Worm (Caenorhabditis elegans) whole organism, L4 larva: ENCODE measurements around the gene Y41D4B.4.

Experiments
- D1046.2 ChIP-seq: fragments of 200-800 bp; sonication (Bioruptor generic); IDR thresholded peaks from 2 replicates; pipeline ENCODE4 v1.3.6; 2022; ENCODE audit warnings: missing genetic modification characterization, missing compliant biosample characterization
- Y105C5A.15 ChIP-seq: fragments of 200-800 bp; sonication (Bioruptor generic); IDR thresholded peaks from 2 replicates; pipeline ENCODE4 v1.3.6; 2022; ENCODE audit warnings: missing genetic modification characterization, missing compliant biosample characterization
- Y48G9A.11 ChIP-seq: fragments of 200-800 bp; sonication (Bioruptor generic); IDR thresholded peaks from 2 replicates; pipeline ENCODE4 v1.3.6; 2022; ENCODE audit warnings: missing genetic modification reagents, missing genetic modification characterization, missing compliant biosample characterization
- Y75B8A.6 ChIP-seq: fragments of 200-800 bp; sonication (Bioruptor generic); IDR thresholded peaks from 2 replicates; pipeline ENCODE4 v1.3.6; 2022; ENCODE audit warnings: missing genetic modification reagents, missing genetic modification characterization, missing compliant biosample characterization
- ZK337.2 ChIP-seq: fragments of 200-800 bp; sonication (Bioruptor generic); IDR thresholded peaks from 2 replicates; pipeline ENCODE4 v1.3.6; 2022; ENCODE audit warnings: missing genetic modification reagents, missing genetic modification characterization, missing compliant biosample characterization
- aha-1 ChIP-seq: fragments of 150-350 bp; peaks from one replicate; lab custom pipeline; 2014; ENCODE audit warnings: missing biosample characterization, missing genetic modification characterization
- ama-1 ChIP-seq: fragments of 150-350 bp; optimal IDR thresholded peaks from 2 replicates; lab custom pipeline; 2014; ENCODE audit warnings: inconsistent platforms, mixed read lengths
- ceh-28 ChIP-seq: fragments of 150-350 bp; optimal IDR thresholded peaks from 2 replicates; lab custom pipeline; 2014; ENCODE audit warnings: missing biosample characterization, missing genetic modification reagents, missing genetic modification characterization
- ceh-82 ChIP-seq: sonication (generic microtip); optimal IDR thresholded peaks from 2 replicates; lab custom pipeline; 2017; ENCODE audit warnings: missing biosample characterization, missing genetic modification characterization
- cey-2 ChIP-seq: sonication (generic microtip); optimal IDR thresholded peaks from 3 replicates; lab custom pipeline; 2017; ENCODE audit warnings: missing genetic modification characterization, mild to moderate bottlenecking, missing compliant biosample characterization, antibody characterized with exemption, borderline replicate concordance; ENCODE audit not compliant: insufficient read depth
- ctbp-1 ChIP-seq: fragments of 200-800 bp; sonication (Bioruptor generic); IDR thresholded peaks from 2 replicates; pipeline ENCODE4 v1.3.6; 2022; ENCODE audit warnings: missing genetic modification reagents, missing genetic modification characterization, missing compliant biosample characterization
- daf-16 ChIP-seq, 3 experiments: sonication (generic microtip); optimal IDR thresholded peaks; 2 replicates each; lab custom pipeline; 2016 to 2017; ENCODE audit warnings: missing genetic modification characterization in 3 of 3, missing genetic modification reagents in 3 of 3, mild to moderate bottlenecking in 2 of 3, missing compliant biosample characterization in 2 of 3, missing biosample characterization in 1 of 3, moderate library complexity in 1 of 3
- daf-19 ChIP-seq: fragments of 200-800 bp; sonication (Bioruptor generic); conservative IDR thresholded peaks from 2 replicates; pipeline ENCODE4 v1.3.6; 2022; ENCODE audit warnings: missing genetic modification characterization, missing compliant biosample characterization
- daf-8 ChIP-seq: fragments of 200-800 bp; sonication (Bioruptor generic); IDR thresholded peaks from 2 replicates; pipeline ENCODE4 v1.3.6; 2022; ENCODE audit warnings: missing genetic modification characterization, missing compliant biosample characterization
- dmd-8 ChIP-seq: fragments of 200-800 bp; sonication (Bioruptor generic); IDR thresholded peaks from 2 replicates; pipeline ENCODE4 v1.3.6; 2022; ENCODE audit warnings: missing genetic modification characterization, missing compliant biosample characterization
- egl-43 ChIP-seq: fragments of 200-800 bp; sonication (Bioruptor generic); IDR thresholded peaks from 2 replicates; pipeline ENCODE4 v1.3.6; 2022; ENCODE audit warnings: missing genetic modification reagents, missing genetic modification characterization, missing compliant biosample characterization
- fos-1 ChIP-seq: fragments of 150-350 bp; optimal IDR thresholded peaks from 2 replicates; lab custom pipeline; 2014; ENCODE audit warnings: missing biosample characterization, missing genetic modification characterization
- hmg-1.1 ChIP-seq: fragments of 200-800 bp; sonication (Bioruptor generic); IDR thresholded peaks from 2 replicates; pipeline ENCODE4 v1.3.6; 2022; ENCODE audit warnings: missing genetic modification reagents, missing genetic modification characterization, missing compliant biosample characterization
- lim-7 ChIP-seq: fragments of 200-800 bp; sonication (Bioruptor generic); IDR thresholded peaks from 2 replicates; pipeline ENCODE4 v1.3.6; 2022; ENCODE audit warnings: missing genetic modification characterization, missing compliant biosample characterization
- lin-13 ChIP-seq: fragments of 150-350 bp; optimal IDR thresholded peaks from 2 replicates; lab custom pipeline; 2014; ENCODE audit warnings: missing biosample characterization, missing genetic modification reagents, missing genetic modification characterization
- lin-38 ChIP-seq: fragments of 200-800 bp; sonication (Bioruptor generic); IDR thresholded peaks from 2 replicates; pipeline ENCODE4 v1.3.6; 2022; ENCODE audit warnings: missing genetic modification reagents, missing genetic modification characterization, missing compliant biosample characterization
- madf-9 ChIP-seq: fragments of 200-800 bp; sonication (Bioruptor generic); conservative IDR thresholded peaks from 2 replicates; pipeline ENCODE4 v1.3.6; 2022; ENCODE audit warnings: missing genetic modification reagents, missing genetic modification characterization, missing compliant biosample characterization
- mdl-1 ChIP-seq, 2 experiments: fragments of 150-350 bp in 1 of 2; sonication (generic microtip) in 1 of 2; optimal IDR thresholded peaks; 2 replicates each; lab custom pipeline; 2014 to 2017; ENCODE audit warnings: missing biosample characterization in 2 of 2, missing genetic modification characterization in 2 of 2
- mes-2 ChIP-seq: sonication (generic microtip); optimal IDR thresholded peaks from 2 replicates; lab custom pipeline; 2016; ENCODE audit warnings: missing genotype, mild to moderate bottlenecking, missing genetic modification characterization, missing compliant biosample characterization; ENCODE audit not compliant: poor library complexity, severe bottlenecking
- nhr-10 ChIP-seq: fragments of 150-350 bp; optimal IDR thresholded peaks from 2 replicates; lab custom pipeline; 2014; ENCODE audit warnings: missing biosample characterization, missing genetic modification characterization
- nhr-102 ChIP-seq: sonication (generic microtip); optimal IDR thresholded peaks from 2 replicates; lab custom pipeline; 2016; ENCODE audit warnings: mild to moderate bottlenecking, missing genetic modification characterization, moderate library complexity, missing compliant biosample characterization
- nhr-48 ChIP-seq: sonication (generic microtip); optimal IDR thresholded peaks from 2 replicates; lab custom pipeline; 2016; ENCODE audit warnings: mild to moderate bottlenecking, missing genetic modification characterization, missing compliant biosample characterization
- nhr-77 ChIP-seq: fragments of 150-350 bp; optimal IDR thresholded peaks from 2 replicates; lab custom pipeline; 2014; ENCODE audit warnings: missing biosample characterization, missing genetic modification characterization
- pha-4 ChIP-seq, 2 experiments: fragments of 150-350 bp in 1 of 2; fragments of 200-800 bp in 1 of 2; sonication (Bioruptor generic) in 1 of 2; IDR thresholded peaks in 1 of 2; optimal IDR thresholded peaks in 1 of 2; 2 replicates each; pipeline versions ENCODE4 v1.3.6 to Lab custom; 2014 to 2022; ENCODE audit warnings: missing genetic modification characterization in 2 of 2, missing genetic modification reagents in 2 of 2, missing biosample characterization in 1 of 2, missing compliant biosample characterization in 1 of 2
- skn-1 ChIP-seq: fragments of 150-350 bp; optimal IDR thresholded peaks from 2 replicates; lab custom pipeline; 2014; ENCODE audit warnings: missing biosample characterization, missing genetic modification characterization
- spr-3 ChIP-seq: fragments of 200-800 bp; sonication (Bioruptor generic); optimal IDR thresholded peaks from 2 replicates; lab custom pipeline; 2018; ENCODE audit warnings: mild to moderate bottlenecking, missing genetic modification characterization, missing compliant biosample characterization
- unc-62 ChIP-seq, 3 experiments: fragments of 150-350 bp in 1 of 3; sonication (generic microtip); optimal IDR thresholded peaks in 2 of 3; peaks in 1 of 3; 1 replicate in 1 of 3; 2 replicates in 2 of 3; lab custom pipeline; 2014 to 2017; ENCODE audit warnings: missing biosample characterization in 3 of 3, missing genetic modification characterization in 3 of 3, missing genetic modification reagents in 3 of 3, missing genotype in 1 of 3
- vab-7 ChIP-seq: fragments of 200-800 bp; sonication (Bioruptor generic); IDR thresholded peaks from 2 replicates; pipeline ENCODE4 v1.3.6; 2022; ENCODE audit warnings: missing genetic modification reagents, missing genetic modification characterization, missing compliant biosample characterization
- zag-1 ChIP-seq: fragments of 150-350 bp; optimal IDR thresholded peaks from 2 replicates; lab custom pipeline; 2014; ENCODE audit warnings: missing biosample characterization, missing genetic modification characterization
- zfp-2 ChIP-seq: sonication (generic microtip); optimal IDR thresholded peaks from 2 replicates; lab custom pipeline; 2016; ENCODE audit warnings: mild to moderate bottlenecking, missing genetic modification characterization, missing compliant biosample characterization

Y41D4B.4 gene

ce11 chrIV:1632593-1632992, 27.3 kb upstream of the Y41D4B.4 start:
- TF ChIP-seq daf-19 (GFP tag; lab: Robert Waterston, UW) (no peak), lin-13 (GFP tag; lab: Kevin White, UChicago) (no peak), Y48G9A.11 (GFP tag; lab: Robert Waterston, UW) (no peak), dmd-8 (GFP tag; lab: Robert Waterston, UW) (no peak), Y105C5A.15 (GFP tag; lab: Robert Waterston, UW) (no peak), nhr-77 (tag; lab: Kevin White, UChicago) (no peak), ceh-28 (tag; lab: Kevin White, UChicago) (no peak)

- TF ChIP-seq aha-1 (tag; lab: Kevin White, UChicago), result peak; percentile 3
- no peak for TF ChIP-seq fos-1 (tag; lab: Kevin White, UChicago)
Observed at ce11 chrIV:1633445-1633844, 26.5 kb upstream of the Y41D4B.4 start, which contains the start of gene Y41D4B.6. Gene Y41D4B.6 (plus strand): TSS chrIV:1633745.

ce11 chrIV:1637333-1637732, 22.6 kb upstream of the Y41D4B.4 start:
- TF ChIP-seq mes-2 (tag; lab: Kevin White, UChicago), result no peak
- peak; percentile 16; the same call in 1 of the 2 replicates for TF ChIP-seq pha-4 (GFP tag; IDR thresholded peaks at IDR 0.05; lab: Robert Waterston, UW)
- no peak for TF ChIP-seq pha-4 (tag; optimal IDR thresholded peaks at IDR 0.05; lab: Kevin White, UChicago)
- TF ChIP-seq nhr-48 (tag; lab: Kevin White, UChicago), result no peak
- TF ChIP-seq ctbp-1 (GFP tag; lab: Robert Waterston, UW), result no peak
- TF ChIP-seq zfp-2 (tag; lab: Kevin White, UChicago), result no peak
- peak; percentile 17; the same call in 1 of the 2 replicates for TF ChIP-seq vab-7 (GFP tag; lab: Robert Waterston, UW)
- peak in 1 of 2 experiments; percentile 36 for TF ChIP-seq unc-62 (GFP tag; optimal IDR thresholded peaks at IDR 0.05 in 1 of 2; lab: Kevin White, UChicago)
- TF ChIP-seq unc-62 (tag; optimal IDR thresholded peaks at IDR 0.05; lab: Kevin White, UChicago), result no peak
- TF ChIP-seq cey-2, result no peak
- TF ChIP-seq mdl-1 (tag; optimal IDR thresholded peaks at IDR 0.05; lab: Kevin White, UChicago), result no peak
- TF ChIP-seq hmg-1.1 (GFP tag; lab: Robert Waterston, UW), result no peak
- peak; percentile 13 for TF ChIP-seq ama-1 (lab: Kevin White, UChicago)
- no peak for TF ChIP-seq egl-43 (GFP tag; lab: Robert Waterston, UW)
- no peak for TF ChIP-seq lin-38
- no peak for TF ChIP-seq spr-3
- no peak for TF ChIP-seq skn-1 (tag; lab: Kevin White, UChicago)
- TF ChIP-seq nhr-102 (tag; lab: Kevin White, UChicago), result no peak
- TF ChIP-seq lim-7, result no peak
- TF ChIP-seq madf-9, result no peak
- TF ChIP-seq ceh-82, result no peak
- no peak for TF ChIP-seq ZK337.2 (GFP tag; lab: Robert Waterston, UW)
- no peak for TF ChIP-seq daf-16 (GFP tag; optimal IDR thresholded peaks at IDR 0.05; lab: Kevin White, UChicago)
- peak; percentile 4 for TF ChIP-seq daf-16 (tag; optimal IDR thresholded peaks at IDR 0.05; lab: Kevin White, UChicago)

- 0 out of 2 replicates have a peak, but pooled peaks have one; percentile 5 for TF ChIP-seq D1046.2 (GFP tag; lab: Robert Waterston, UW)
Observed at ce11 chrIV:1645198-1645597, 14.7 kb upstream of the Y41D4B.4 start, which contains the start of gene nhr-274. Gene nhr-274 (minus strand): TSS chrIV:1645298.

- TF ChIP-seq nhr-10 (no peak), Y75B8A.6 (no peak), aha-1 (tag; lab: Kevin White, UChicago) (peak; percentile 77), daf-8 (no peak), zag-1 (tag; lab: Kevin White, UChicago) (no peak)
Observed at ce11 chrIV:1649349-1649748, 10.6 kb upstream of the Y41D4B.4 start.
